Fruit fly (Drosophila melanogaster) whole organism, embryonic: Measurements from ENCODE around the gene CG3224.
A peak's percentile ranks its signal among the peaks of the same experiment; 100 is the strongest.

Source experiments
- Asciz ChIP-seq: fragments of 200-800 bp; sonication (Bioruptor generic); optimal IDR thresholded peaks from 2 replicates; lab custom pipeline; 2017; ENCODE audit warnings: missing biosample characterization, mild to moderate bottlenecking, missing genetic modification characterization, missing genetic modification reagents
- B-H2 ChIP-seq: fragments of 200-800 bp; sonication (Bioruptor generic); optimal IDR thresholded peaks from 2 replicates; lab custom pipeline; 2018; ENCODE audit warnings: missing biosample characterization, mild to moderate bottlenecking, missing genetic modification characterization
- BEAF-32 ChIP-seq: fragments of 200-800 bp; sonication (Bioruptor generic); optimal IDR thresholded peaks from 3 replicates; lab custom pipeline; 2017; ENCODE audit warnings: missing biosample characterization, missing genetic modification characterization, mild to moderate bottlenecking, moderate library complexity, missing genetic modification reagents
- Blimp-1 ChIP-seq: fragments of 200-800 bp; sonication (Bioruptor generic); optimal IDR thresholded peaks from 3 replicates; lab custom pipeline; 2018; ENCODE audit warnings: missing biosample characterization, missing genetic modification characterization, mild to moderate bottlenecking, moderate library complexity, missing genetic modification reagents
- BtbVII ChIP-seq: fragments of 200-800 bp; sonication (Bioruptor generic); optimal IDR thresholded peaks from 3 replicates; lab custom pipeline; 2017; ENCODE audit warnings: missing biosample characterization, mild to moderate bottlenecking, missing genetic modification characterization
- CG12391 ChIP-seq: fragments of 200-800 bp; sonication (Bioruptor generic); optimal IDR thresholded peaks from 3 replicates; lab custom pipeline; 2018; ENCODE audit warnings: missing biosample characterization, mild to moderate bottlenecking, missing genetic modification characterization, moderate library complexity
- CG2116 ChIP-seq: fragments of 200-800 bp; sonication (Bioruptor generic); optimal IDR thresholded peaks from 3 replicates; lab custom pipeline; 2018; ENCODE audit warnings: missing biosample characterization, mild to moderate bottlenecking, missing genetic modification characterization
- CG3407 ChIP-seq: fragments of 200-800 bp; sonication (Bioruptor generic); optimal IDR thresholded peaks from 2 replicates; lab custom pipeline; 2018; ENCODE audit warnings: missing biosample characterization, mild to moderate bottlenecking, missing genetic modification characterization
- CG3838 ChIP-seq: fragments of 200-800 bp; sonication (Bioruptor generic); optimal IDR thresholded peaks from 3 replicates; lab custom pipeline; 2016; ENCODE audit warnings: missing biosample characterization, missing genetic modification characterization
- CG6272 ChIP-seq: fragments of 200-800 bp; sonication (Bioruptor generic); IDR thresholded peaks from 2 replicates; pipeline ENCODE4 v1.3.6; 2022; ENCODE audit warnings: missing biosample characterization, missing genetic modification characterization
- CG6854 ChIP-seq: fragments of 200-800 bp; sonication (Bioruptor generic); optimal IDR thresholded peaks from 3 replicates; lab custom pipeline; 2017; ENCODE audit warnings: missing biosample characterization, mild to moderate bottlenecking, missing genetic modification characterization
- CG7556 ChIP-seq: fragments of 200-800 bp; sonication (Bioruptor generic); optimal IDR thresholded peaks from 2 replicates; lab custom pipeline; 2017; ENCODE audit warnings: missing biosample characterization, mild to moderate bottlenecking, missing genetic modification characterization
- CG9797 ChIP-seq: fragments of 200-800 bp; sonication (Bioruptor generic); optimal IDR thresholded peaks from 3 replicates; lab custom pipeline; 2018; ENCODE audit warnings: missing biosample characterization, mild to moderate bottlenecking, missing genetic modification characterization
- CrebB ChIP-seq: fragments of 200-800 bp; sonication (Bioruptor generic); optimal IDR thresholded peaks from 3 replicates; lab custom pipeline; 2018; ENCODE audit warnings: missing biosample characterization, mild to moderate bottlenecking, missing genetic modification characterization
- Dbx ChIP-seq: fragments of 200-800 bp; sonication (Bioruptor generic); IDR thresholded peaks from 3 replicates; pipeline ENCODE4 v1.3.6; 2022; ENCODE audit warnings: missing biosample characterization, missing genetic modification characterization
- Dip2 ChIP-seq: fragments of 200-800 bp; sonication (Bioruptor generic); IDR thresholded peaks from 2 replicates; pipeline ENCODE4 v1.3.6; 2022; ENCODE audit warnings: missing biosample characterization, missing genetic modification characterization
- Doc2 ChIP-seq: fragments of 200-800 bp; sonication (Bioruptor generic); IDR thresholded peaks from 2 replicates; pipeline ENCODE4 v1.3.6; 2022; ENCODE audit warnings: missing biosample characterization, missing genetic modification characterization
- Doc3 ChIP-seq: fragments of 200-800 bp; sonication (Bioruptor generic); IDR thresholded peaks from 3 replicates; pipeline ENCODE4 v1.3.6; 2022; ENCODE audit warnings: missing biosample characterization, missing genetic modification characterization; ENCODE audit not compliant: partially characterized antibody
- Fer1 ChIP-seq: fragments of 200-800 bp; sonication (Bioruptor generic); optimal IDR thresholded peaks from 2 replicates; lab custom pipeline; 2017; ENCODE audit warnings: missing biosample characterization, mild to moderate bottlenecking, missing genetic modification characterization
- Fer3 ChIP-seq: fragments of 200-800 bp; sonication (Bioruptor generic); optimal IDR thresholded peaks from 2 replicates; lab custom pipeline; 2018; ENCODE audit warnings: missing biosample characterization, mild to moderate bottlenecking, missing genetic modification characterization, moderate library complexity
- GATAe ChIP-seq: fragments of 200-800 bp; sonication (Bioruptor generic); conservative IDR thresholded peaks from 2 replicates; pipeline ENCODE4 v1.3.6; 2022; ENCODE audit warnings: missing biosample characterization, missing genetic modification characterization
- Gsc ChIP-seq: fragments of 200-800 bp; sonication (Bioruptor generic); IDR thresholded peaks from 2 replicates; pipeline ENCODE4 v1.3.6; 2022; ENCODE audit warnings: missing biosample characterization, missing genetic modification characterization
- HLHmδ ChIP-seq: fragments of 200-800 bp; sonication (Bioruptor generic); optimal IDR thresholded peaks from 2 replicates; lab custom pipeline; 2018; ENCODE audit warnings: missing biosample characterization, mild to moderate bottlenecking, missing genetic modification characterization, moderate library complexity
- Hmx ChIP-seq: fragments of 200-800 bp; sonication (Bioruptor generic); optimal IDR thresholded peaks from 2 replicates; lab custom pipeline; 2016; ENCODE audit warnings: missing biosample characterization, missing genetic modification characterization
- Hr39 ChIP-seq: fragments of >200 bp; optimal IDR thresholded peaks from 2 replicates; lab custom pipeline; 2017
- Lhr ChIP-seq: fragments of 200-800 bp; sonication (Bioruptor generic); optimal IDR thresholded peaks from 3 replicates; lab custom pipeline; 2017; ENCODE audit warnings: mild to moderate bottlenecking, missing biosample characterization, missing genetic modification reagents, missing genetic modification characterization
- Neu2 ChIP-seq: fragments of 200-800 bp; sonication (Bioruptor generic); optimal IDR thresholded peaks from 3 replicates; lab custom pipeline; 2016; ENCODE audit warnings: missing biosample characterization, missing genetic modification characterization, borderline replicate concordance
- Nf-YA ChIP-seq: fragments of 200-800 bp; sonication (Bioruptor generic); IDR thresholded peaks from 2 replicates; pipeline ENCODE4 v1.3.6; 2022; ENCODE audit warnings: missing biosample characterization, missing genetic modification characterization
- Pdp1 ChIP-seq, 2 experiments: fragments of 200-800 bp; sonication (Bioruptor generic); optimal IDR thresholded peaks; 3 replicates each; lab custom pipeline; 2016; ENCODE audit warnings: missing biosample characterization in 2 of 2, missing genetic modification characterization in 2 of 2, mild to moderate bottlenecking in 1 of 2, moderate library complexity in 1 of 2
- Rx ChIP-seq: fragments of 200-800 bp; sonication (Bioruptor generic); IDR thresholded peaks from 2 replicates; pipeline ENCODE4 v1.3.6; 2022; ENCODE audit warnings: missing biosample characterization, missing genetic modification characterization
- TFAM ChIP-seq: fragments of 200-800 bp; sonication (Bioruptor generic); optimal IDR thresholded peaks from 2 replicates; lab custom pipeline; 2017; ENCODE audit warnings: missing biosample characterization, missing genetic modification characterization, inconsistent platforms
- al ChIP-seq: fragments of 200-800 bp; sonication (Bioruptor generic); IDR thresholded peaks from 2 replicates; pipeline ENCODE4 v1.3.6; 2022; ENCODE audit warnings: missing biosample characterization, missing genetic modification characterization
- ci ChIP-seq: fragments of 200-800 bp; sonication (Bioruptor generic); IDR thresholded peaks from 3 replicates; pipeline ENCODE4 v1.3.6; 2022; ENCODE audit warnings: missing biosample characterization, missing genetic modification characterization
- croc ChIP-seq: fragments of 200-800 bp; sonication (Bioruptor generic); conservative IDR thresholded peaks from 3 replicates; pipeline ENCODE4 v1.3.6; 2022; ENCODE audit warnings: missing biosample characterization, missing genetic modification characterization
- crol ChIP-seq: fragments of 200-800 bp; sonication (Bioruptor generic); IDR thresholded peaks from 2 replicates; pipeline ENCODE4 v1.3.6; 2022; ENCODE audit warnings: missing biosample characterization, missing genetic modification characterization
- cwo ChIP-seq: fragments of 200-800 bp; sonication (Bioruptor generic); optimal IDR thresholded peaks from 3 replicates; lab custom pipeline; 2017; ENCODE audit warnings: missing biosample characterization, missing genetic modification characterization, mild to moderate bottlenecking, moderate library complexity, missing genetic modification reagents
- da ChIP-seq: fragments of 200-800 bp; sonication (Bioruptor generic); optimal IDR thresholded peaks from 2 replicates; lab custom pipeline; 2016; ENCODE audit warnings: missing biosample characterization, missing genetic modification characterization
- dmrt11E ChIP-seq: fragments of 200-800 bp; sonication (Bioruptor generic); optimal IDR thresholded peaks from 3 replicates; lab custom pipeline; 2018; ENCODE audit warnings: missing biosample characterization, mild to moderate bottlenecking, missing genetic modification characterization, moderate library complexity
- fd3F ChIP-seq: fragments of 200-800 bp; sonication (Bioruptor generic); optimal IDR thresholded peaks from 2 replicates; lab custom pipeline; 2018; ENCODE audit warnings: missing biosample characterization, mild to moderate bottlenecking, missing genetic modification characterization, moderate library complexity
- ftz-f1 ChIP-seq: fragments of 200-800 bp; sonication (Bioruptor generic); optimal IDR thresholded peaks from 2 replicates; lab custom pipeline; 2016; ENCODE audit warnings: missing biosample characterization, missing genetic modification characterization
- gce ChIP-seq: fragments of 200-800 bp; sonication (Bioruptor generic); IDR thresholded peaks from 3 replicates; pipeline ENCODE4 v1.3.6; 2022; ENCODE audit warnings: missing biosample characterization, missing genetic modification characterization
- gem ChIP-seq: fragments of 200-800 bp; sonication (Bioruptor generic); optimal IDR thresholded peaks from 2 replicates; lab custom pipeline; 2019; ENCODE audit warnings: missing biosample characterization, mild to moderate bottlenecking, missing genetic modification characterization, moderate library complexity
- kah ChIP-seq: fragments of 200-800 bp; sonication (Bioruptor generic); optimal IDR thresholded peaks from 2 replicates; lab custom pipeline; 2018; ENCODE audit warnings: missing biosample characterization, mild to moderate bottlenecking, missing genetic modification characterization
- mam ChIP-seq: fragments of 200-800 bp; sonication (Bioruptor generic); optimal IDR thresholded peaks from 3 replicates; lab custom pipeline; 2016; ENCODE audit warnings: missing biosample characterization, missing genetic modification characterization
- org-1 ChIP-seq: fragments of 200-800 bp; sonication (Bioruptor generic); optimal IDR thresholded peaks from 2 replicates; lab custom pipeline; 2017; ENCODE audit warnings: missing biosample characterization, missing genetic modification characterization
- pho ChIP-seq: fragments of 200-800 bp; sonication (Bioruptor generic); optimal IDR thresholded peaks from 2 replicates; lab custom pipeline; 2016; ENCODE audit warnings: missing biosample characterization, missing genetic modification characterization
- pzg ChIP-seq: fragments of 200-800 bp; sonication (Bioruptor generic); optimal IDR thresholded peaks from 3 replicates; lab custom pipeline; 2018; ENCODE audit warnings: missing biosample characterization, mild to moderate bottlenecking, missing genetic modification characterization, moderate library complexity
- schlank ChIP-seq: fragments of 200-800 bp; sonication (Bioruptor generic); optimal IDR thresholded peaks from 2 replicates; lab custom pipeline; 2018; ENCODE audit warnings: missing biosample characterization, mild to moderate bottlenecking, missing genetic modification characterization
- seq ChIP-seq: fragments of 200-800 bp; sonication (Bioruptor generic); IDR thresholded peaks from 2 replicates; pipeline ENCODE4 v1.3.6; 2022; ENCODE audit warnings: missing biosample characterization, missing genetic modification characterization
- sob ChIP-seq: fragments of 200-800 bp; sonication (Bioruptor generic); IDR thresholded peaks from 2 replicates; pipeline ENCODE4 v1.3.6; 2022; ENCODE audit warnings: missing biosample characterization, missing genetic modification characterization
- vfl ChIP-seq: fragments of 200-800 bp; sonication (Bioruptor generic); optimal IDR thresholded peaks from 2 replicates; lab custom pipeline; 2016; ENCODE audit warnings: missing biosample characterization, missing genetic modification characterization

Gene CG3224

DNA sequence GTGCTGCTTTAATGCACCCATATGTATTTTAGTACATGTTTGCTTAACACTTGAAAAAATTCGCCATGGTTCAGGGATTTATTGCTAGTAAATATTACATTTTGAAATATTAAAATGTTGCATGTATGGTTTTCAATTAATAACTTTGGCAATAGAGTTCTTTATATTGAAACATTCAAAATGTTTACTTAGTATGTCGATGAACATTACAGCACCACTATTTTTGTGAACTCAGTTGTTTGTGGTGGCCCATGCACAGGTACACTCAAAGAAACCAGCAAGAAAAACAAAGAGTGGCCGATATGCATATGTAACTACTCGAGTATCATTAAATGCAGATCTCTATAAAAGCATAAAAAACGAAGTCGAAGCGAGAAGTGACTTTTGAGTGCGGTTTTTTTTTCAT lies 40.8 kb upstream of the CG3224 start (continued):
- TF ChIP-seq fd3F (GFP tag; lab: Kevin White, UChicago) (no peak), Fer3 (peak; percentile 40), CG6272 (GFP tag; lab: Robert Waterston, UW) (0 out of 2 replicates have a peak, but pooled peaks have one; percentile 40), Asciz (GFP tag; lab: Kevin White, UChicago) (peak; percentile 77), CG2116 (GFP tag; lab: Kevin White, UChicago) (peak; percentile 34), BtbVII (GFP tag; lab: Kevin White, UChicago) (peak; percentile 28), schlank (tag; lab: Kevin White, UChicago) (no peak), croc (peak; percentile 60; the same call in 1 of the 3 replicates), TFAM (GFP tag; lab: Kevin White, UChicago) (peak; percentile 41), crol (GFP tag; lab: Robert Waterston, UW) (no peak), HLHmδ (GFP tag; lab: Kevin White, UChicago) (no peak), al (no peak), seq (GFP tag; lab: Robert Waterston, UW) (peak; percentile 69), CG3407 (GFP tag; lab: Kevin White, UChicago) (peak; percentile 50), Nf-YA (GFP tag; lab: Robert Waterston, UW) (peak; percentile 47; the same call in 1 of the 2 replicates), Fer1 (GFP tag; lab: Kevin White, UChicago) (peak; percentile 14), dmrt11E (peak; percentile 76), ftz-f1 (GFP tag; lab: Kevin White, UChicago) (no peak), da (GFP tag; lab: Kevin White, UChicago) (no peak), Hr39 (lab: Kevin White, UChicago) (no peak), pho (GFP tag; lab: Kevin White, UChicago) (no peak), Neu2 (GFP tag; lab: Kevin White, UChicago) (no peak), CG9797 (no peak), CrebB (tag; lab: Kevin White, UChicago) (no peak), Pdp1 (GFP tag; optimal IDR thresholded peaks at IDR 0.05; lab: Kevin White, UChicago) (peak; percentile 31 to 46), mam (GFP tag; lab: Kevin White, UChicago) (peak; percentile 30), org-1 (peak; percentile 54), cwo (GFP tag; lab: Kevin White, UChicago) (peak; percentile 26), CG3838 (GFP tag; lab: Kevin White, UChicago) (peak; percentile 18), Lhr (GFP tag; lab: Kevin White, UChicago) (peak; percentile 23), sob (GFP tag; lab: Robert Waterston, UW) (0 out of 2 replicates have a peak, but pooled peaks have one; percentile 22), pzg (no peak), kah (GFP tag; lab: Kevin White, UChicago) (peak; percentile 52), Gsc (no peak), Dbx (GFP tag; lab: Robert Waterston, UW) (no peak), CG6854 (GFP tag; lab: Kevin White, UChicago) (no peak), GATAe (GFP tag; lab: Robert Waterston, UW) (no peak), Hmx (GFP tag; lab: Kevin White, UChicago) (no peak), Dip2 (GFP tag; lab: Robert Waterston, UW) (no peak), Doc2 (GFP tag; lab: Robert Waterston, UW) (no peak), B-H2 (GFP tag; lab: Kevin White, UChicago) (no peak), gem (tag; lab: Kevin White, UChicago) (peak; percentile 82), CG12391 (tag; lab: Kevin White, UChicago) (peak; percentile 72), gce (0 out of 3 replicates have a peak, but pooled peaks have one; percentile 56), Blimp-1 (GFP tag; lab: Kevin White, UChicago) (peak; percentile 76), Rx (peak; percentile 58; the same call in 1 of the 2 replicates), ci (GFP tag; lab: Robert Waterston, UW) (peak; percentile 52; the same call in 1 of the 3 replicates), CG7556 (GFP tag; lab: Kevin White, UChicago) (peak; percentile 59), BEAF-32 (no peak), Doc3 (GFP tag; lab: Robert Waterston, UW) (no peak), vfl (GFP tag; lab: Kevin White, UChicago) (no peak)
